Fruit fly (Drosophila melanogaster) whole organism: Measurements from ENCODE around the gene CG9213.

Experiments used
- EcR ChIP-seq, 2 experiments: fragments of >200 bp; optimal IDR thresholded peaks; 2 replicates each; lab custom pipeline; 2017; ENCODE audit warnings: missing biosample characterization in 2 of 2, missing genetic modification characterization in 2 of 2, missing genetic modification reagents in 2 of 2
- psq ChIP-seq: fragments of >200 bp; optimal IDR thresholded peaks from 2 replicates; lab custom pipeline; 2017

- no peak for TF ChIP-seq EcR (GFP tag; optimal IDR thresholded peaks at IDR 0.05; lab: Kevin White, UChicago)
- TF ChIP-seq psq (lab: Kevin White, UChicago) = no peak
Measured at dm6 chrX:15593477-15594229, 19.3 kb upstream of the CG9213 start, which contains the start of gene Chsy.
